Worm (Caenorhabditis elegans) whole organism, L3 larva: ENCODE results near the gene Y51H4A.6.

ENCODE experiments used
- elt-3 ChIP-seq, 3 experiments: fragments of 150-350 bp in 1 of 3; sonication (generic microtip) in 2 of 3; optimal IDR thresholded peaks; 2 replicates in 2 of 3; 4 replicates in 1 of 3; lab custom pipeline; 2014 to 2017; ENCODE audit warnings: missing biosample characterization in 3 of 3, missing genetic modification characterization in 3 of 3
- jun-1 ChIP-seq: fragments of 150-350 bp; optimal IDR thresholded peaks from 2 replicates; lab custom pipeline; 2014; ENCODE audit warnings: missing biosample characterization, missing genetic modification reagents, missing genetic modification characterization
- lsy-12 ChIP-seq: sonication (generic microtip); optimal IDR thresholded peaks from 2 replicates; lab custom pipeline; 2016; ENCODE audit warnings: mild to moderate bottlenecking, missing genetic modification characterization, missing compliant biosample characterization
- unc-62 ChIP-seq: fragments of 150-350 bp; sonication (generic microtip); optimal IDR thresholded peaks from 4 replicates; lab custom pipeline; 2014; ENCODE audit warnings: missing biosample characterization, missing genetic modification reagents, missing genetic modification characterization

DNA sequence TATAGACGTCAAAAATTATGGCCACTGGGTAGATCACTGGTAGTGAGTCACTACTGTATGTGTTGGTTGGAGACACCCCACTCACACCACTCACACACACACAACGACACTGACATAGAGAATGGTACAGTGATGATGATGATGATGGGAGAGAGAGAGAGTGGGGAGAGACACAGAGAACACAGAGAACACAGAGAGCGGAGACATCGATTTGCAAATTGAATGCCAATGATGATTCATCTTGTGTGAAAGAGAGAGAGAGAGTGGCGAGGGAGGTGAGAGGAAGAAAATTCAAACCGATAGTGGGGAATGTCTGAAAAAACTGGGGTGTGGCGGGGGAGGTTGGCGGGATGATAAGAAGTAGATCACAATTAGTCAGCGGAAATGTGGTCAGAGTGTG, 43.5 kb upstream of the Y51H4A.6 start:
- TF ChIP-seq lsy-12 (no peak), elt-3 (tag; optimal IDR thresholded peaks at IDR 0.05; lab: Kevin White, UChicago) (no peak), jun-1 (tag; lab: Kevin White, UChicago) (peak; percentile 94), unc-62 (no peak)
